Fruit fly (Drosophila melanogaster) whole organism, embryonic: Measurements from ENCODE around the gene MRG15.

Experiments used
- Asciz ChIP-seq: fragments of 200-800 bp; sonication (Bioruptor generic); optimal IDR thresholded peaks from 2 replicates; lab custom pipeline; 2017; ENCODE audit warnings: missing biosample characterization, mild to moderate bottlenecking, missing genetic modification characterization, missing genetic modification reagents
- Atf3 ChIP-seq: fragments of 200-800 bp; sonication (Bioruptor generic); optimal IDR thresholded peaks from 3 replicates; lab custom pipeline; 2016; ENCODE audit warnings: missing biosample characterization, missing genetic modification characterization
- CG1024 ChIP-seq: fragments of 200-800 bp; sonication (Bioruptor generic); IDR thresholded peaks from 2 replicates; pipeline ENCODE4 v1.3.6; 2022; ENCODE audit warnings: missing biosample characterization, missing genetic modification characterization
- CG11723 ChIP-seq: fragments of 200-800 bp; sonication (Bioruptor generic); optimal IDR thresholded peaks from 2 replicates; lab custom pipeline; 2017; ENCODE audit warnings: missing biosample characterization, mild to moderate bottlenecking, missing genetic modification characterization
- CG12219 ChIP-seq: fragments of 200-800 bp; sonication (Bioruptor generic); optimal IDR thresholded peaks from 3 replicates; lab custom pipeline; 2018; ENCODE audit warnings: missing biosample characterization, mild to moderate bottlenecking, missing genetic modification characterization
- CG1602 ChIP-seq: fragments of 200-800 bp; sonication (Bioruptor generic); optimal IDR thresholded peaks from 3 replicates; lab custom pipeline; 2016; ENCODE audit warnings: missing biosample characterization, missing genetic modification characterization
- CG17385 ChIP-seq: fragments of 200-800 bp; sonication (Bioruptor generic); optimal IDR thresholded peaks from 3 replicates; lab custom pipeline; 2018; ENCODE audit warnings: missing biosample characterization, mild to moderate bottlenecking, missing genetic modification characterization
- CG17802 ChIP-seq: fragments of 200-800 bp; sonication (Bioruptor generic); optimal IDR thresholded peaks from 2 replicates; lab custom pipeline; 2018; ENCODE audit warnings: missing biosample characterization, mild to moderate bottlenecking, missing genetic modification characterization, moderate library complexity
- CG17829 ChIP-seq: fragments of 200-800 bp; optimal IDR thresholded peaks from 2 replicates; lab custom pipeline; 2019; ENCODE audit warnings: missing biosample characterization, mild to moderate bottlenecking, missing genetic modification characterization, moderate library complexity
- CG2129 ChIP-seq: fragments of 200-800 bp; sonication (Bioruptor generic); IDR thresholded peaks from 2 replicates; pipeline ENCODE4 v1.3.6; 2022; ENCODE audit warnings: missing biosample characterization, missing genetic modification characterization; ENCODE audit not compliant: partially characterized antibody
- CG2202 ChIP-seq: fragments of 200-800 bp; sonication (Bioruptor generic); optimal IDR thresholded peaks from 2 replicates; lab custom pipeline; 2018; ENCODE audit warnings: missing biosample characterization, mild to moderate bottlenecking, missing genetic modification characterization
- CG32532 ChIP-seq: fragments of 200-800 bp; sonication (Bioruptor generic); IDR thresholded peaks from 2 replicates; pipeline ENCODE4 v1.3.6; 2022; ENCODE audit warnings: missing biosample characterization, missing genetic modification characterization
- CG9817 ChIP-seq: fragments of 200-800 bp; sonication (Bioruptor generic); optimal IDR thresholded peaks from 2 replicates; lab custom pipeline; 2018; ENCODE audit warnings: missing biosample characterization, mild to moderate bottlenecking, missing genetic modification characterization, moderate library complexity
- CG9876 ChIP-seq: fragments of 200-800 bp; sonication (Bioruptor generic); optimal IDR thresholded peaks from 2 replicates; lab custom pipeline; 2016; ENCODE audit warnings: missing biosample characterization, missing genetic modification characterization
- CTCF ChIP-seq: fragments of 200-800 bp; sonication (Bioruptor generic); optimal IDR thresholded peaks from 2 replicates; lab custom pipeline; 2017; ENCODE audit warnings: missing biosample characterization, mild to moderate bottlenecking, missing genetic modification characterization, moderate library complexity
- Dbx ChIP-seq: fragments of 200-800 bp; sonication (Bioruptor generic); IDR thresholded peaks from 3 replicates; pipeline ENCODE4 v1.3.6; 2022; ENCODE audit warnings: missing biosample characterization, missing genetic modification characterization
- Dfd ChIP-seq, 2 experiments: fragments of >200 bp; optimal IDR thresholded peaks; 2 replicates each; lab custom pipeline; 2017; ENCODE audit warnings: missing biosample characterization in 2 of 2, missing genetic modification characterization in 2 of 2
- E2f1 ChIP-seq: fragments of 200-800 bp; sonication (Bioruptor generic); IDR thresholded peaks from 2 replicates; pipeline ENCODE4 v1.3.6; 2022; ENCODE audit warnings: missing biosample characterization, missing genetic modification characterization
- HLHmδ ChIP-seq: fragments of 200-800 bp; sonication (Bioruptor generic); optimal IDR thresholded peaks from 2 replicates; lab custom pipeline; 2018; ENCODE audit warnings: missing biosample characterization, mild to moderate bottlenecking, missing genetic modification characterization, moderate library complexity
- Mes4 ChIP-seq: fragments of 200-800 bp; sonication (Bioruptor generic); optimal IDR thresholded peaks from 2 replicates; lab custom pipeline; 2016; ENCODE audit warnings: missing biosample characterization, missing genetic modification characterization
- NC2α ChIP-seq: fragments of 200-800 bp; sonication (Bioruptor generic); optimal IDR thresholded peaks from 2 replicates; lab custom pipeline; 2016; ENCODE audit warnings: missing biosample characterization, missing genetic modification characterization
- NFAT ChIP-seq: fragments of 200-800 bp; sonication (Bioruptor generic); IDR thresholded peaks from 2 replicates; pipeline ENCODE4 v1.3.6; 2022; ENCODE audit warnings: missing biosample characterization, missing genetic modification characterization
- NK7.1 ChIP-seq: fragments of 200-800 bp; sonication (Bioruptor generic); optimal IDR thresholded peaks from 3 replicates; lab custom pipeline; 2016; ENCODE audit warnings: missing biosample characterization, missing genetic modification characterization
- Nf-YA ChIP-seq: fragments of 200-800 bp; sonication (Bioruptor generic); IDR thresholded peaks from 2 replicates; pipeline ENCODE4 v1.3.6; 2022; ENCODE audit warnings: missing biosample characterization, missing genetic modification characterization
- Pdp1 ChIP-seq, 2 experiments: fragments of 200-800 bp; sonication (Bioruptor generic); optimal IDR thresholded peaks; 3 replicates each; lab custom pipeline; 2016; ENCODE audit warnings: missing biosample characterization in 2 of 2, missing genetic modification characterization in 2 of 2, mild to moderate bottlenecking in 1 of 2, moderate library complexity in 1 of 2
- Poxn ChIP-seq: fragments of 200-800 bp; sonication (Bioruptor generic); IDR thresholded peaks from 2 replicates; pipeline ENCODE4 v1.3.6; 2022; ENCODE audit warnings: missing biosample characterization, missing genetic modification characterization
- Side ChIP-seq: fragments of 200-800 bp; sonication (Bioruptor generic); optimal IDR thresholded peaks from 2 replicates; lab custom pipeline; 2016; ENCODE audit warnings: missing biosample characterization, missing genetic modification characterization
- Sin3A ChIP-seq: fragments of >200 bp; optimal IDR thresholded peaks from 2 replicates; lab custom pipeline; 2018
- Six4 ChIP-seq: fragments of 200-800 bp; sonication (Bioruptor generic); optimal IDR thresholded peaks from 2 replicates; lab custom pipeline; 2016; ENCODE audit warnings: missing biosample characterization, missing genetic modification characterization
- Vsx1 ChIP-seq: fragments of 200-800 bp; sonication (Bioruptor generic); optimal IDR thresholded peaks from 2 replicates; lab custom pipeline; 2017; ENCODE audit warnings: missing biosample characterization, mild to moderate bottlenecking, missing genetic modification characterization, missing genetic modification reagents
- amos ChIP-seq: fragments of 200-800 bp; sonication (Bioruptor generic); IDR thresholded peaks from 2 replicates; pipeline ENCODE4 v1.3.6; 2022; ENCODE audit warnings: missing biosample characterization, missing genetic modification characterization; ENCODE audit not compliant: partially characterized antibody
- chm ChIP-seq: fragments of 200-800 bp; sonication (Bioruptor generic); IDR thresholded peaks from 2 replicates; pipeline ENCODE4 v1.3.6; 2022; ENCODE audit warnings: missing biosample characterization, missing genetic modification characterization
- cwo ChIP-seq: fragments of 200-800 bp; sonication (Bioruptor generic); optimal IDR thresholded peaks from 3 replicates; lab custom pipeline; 2017; ENCODE audit warnings: missing biosample characterization, missing genetic modification characterization, mild to moderate bottlenecking, moderate library complexity, missing genetic modification reagents
- da ChIP-seq: fragments of 200-800 bp; sonication (Bioruptor generic); optimal IDR thresholded peaks from 2 replicates; lab custom pipeline; 2016; ENCODE audit warnings: missing biosample characterization, missing genetic modification characterization
- dpn ChIP-seq, 2 experiments: fragments of 200-800 bp; sonication (Bioruptor generic); optimal IDR thresholded peaks; 3 replicates each; lab custom pipeline; 2016; ENCODE audit warnings: missing biosample characterization in 2 of 2, missing genetic modification characterization in 2 of 2
- exex ChIP-seq: fragments of 200-800 bp; sonication (Bioruptor generic); optimal IDR thresholded peaks from 4 replicates; lab custom pipeline; 2018; ENCODE audit warnings: missing biosample characterization, mild to moderate bottlenecking, missing genetic modification characterization, moderate library complexity
- ftz-f1 ChIP-seq: fragments of 200-800 bp; sonication (Bioruptor generic); optimal IDR thresholded peaks from 2 replicates; lab custom pipeline; 2016; ENCODE audit warnings: missing biosample characterization, missing genetic modification characterization
- gce ChIP-seq: fragments of 200-800 bp; sonication (Bioruptor generic); IDR thresholded peaks from 3 replicates; pipeline ENCODE4 v1.3.6; 2022; ENCODE audit warnings: missing biosample characterization, missing genetic modification characterization
- gem ChIP-seq: fragments of 200-800 bp; sonication (Bioruptor generic); optimal IDR thresholded peaks from 2 replicates; lab custom pipeline; 2019; ENCODE audit warnings: missing biosample characterization, mild to moderate bottlenecking, missing genetic modification characterization, moderate library complexity
- hb ChIP-seq: fragments of 200-800 bp; sonication (Bioruptor generic); IDR thresholded peaks from 3 replicates; pipeline ENCODE4 v1.3.6; 2022; ENCODE audit warnings: missing biosample characterization, missing genetic modification characterization; ENCODE audit not compliant: partially characterized antibody
- hkb ChIP-seq, 2 experiments: fragments of 200-800 bp in 1 of 2; fragments of >200 bp in 1 of 2; sonication (Bioruptor generic) in 1 of 2; IDR thresholded peaks in 1 of 2; optimal IDR thresholded peaks in 1 of 2; 2 replicates each; pipeline versions ENCODE4 v1.3.6 to Lab custom; 2017 to 2022; ENCODE audit warnings: missing biosample characterization in 1 of 2, missing genetic modification characterization in 1 of 2
- otp ChIP-seq: fragments of 200-800 bp; sonication (Bioruptor generic); IDR thresholded peaks from 3 replicates; pipeline ENCODE4, ENCODE4 v1.3.6; 2022; ENCODE audit warnings: missing biosample characterization, missing genetic modification characterization
- p53 ChIP-seq: fragments of 200-800 bp; sonication (Bioruptor generic); optimal IDR thresholded peaks from 2 replicates; lab custom pipeline; 2016; ENCODE audit warnings: missing biosample characterization, missing genetic modification characterization
- peb ChIP-seq: fragments of 200-800 bp; sonication (Bioruptor generic); IDR thresholded peaks from 2 replicates; pipeline ENCODE4 v1.3.6; 2022; ENCODE audit warnings: missing biosample characterization, missing genetic modification characterization
- pita ChIP-seq: fragments of 200-800 bp; sonication (Bioruptor generic); optimal IDR thresholded peaks from 2 replicates; lab custom pipeline; 2017; ENCODE audit warnings: missing biosample characterization, mild to moderate bottlenecking, missing genetic modification characterization
- repo ChIP-seq: fragments of 200-800 bp; sonication (Bioruptor generic); optimal IDR thresholded peaks from 2 replicates; lab custom pipeline; 2016; ENCODE audit warnings: missing biosample characterization, missing genetic modification characterization
- row ChIP-seq: fragments of 200-800 bp; sonication (Bioruptor generic); IDR thresholded peaks from 3 replicates; pipeline ENCODE4 v1.3.6; 2022; ENCODE audit warnings: missing biosample characterization, missing genetic modification characterization
- sens ChIP-seq: fragments of 200-800 bp; sonication (Bioruptor generic); peaks from one replicate; lab custom pipeline; 2016; ENCODE audit warnings: missing biosample characterization, missing genetic modification characterization
- slp2 ChIP-seq: fragments of 200-800 bp; sonication (Bioruptor generic); optimal IDR thresholded peaks from 2 replicates; lab custom pipeline; 2016; ENCODE audit warnings: missing biosample characterization, missing genetic modification characterization
- stc ChIP-seq: fragments of 200-800 bp; sonication (Bioruptor generic); IDR thresholded peaks from 2 replicates; pipeline ENCODE4 v1.3.6; 2022; ENCODE audit warnings: missing biosample characterization, missing genetic modification characterization
- sug ChIP-seq: fragments of 200-800 bp; optimal IDR thresholded peaks from 2 replicates; lab custom pipeline; 2019; ENCODE audit warnings: missing biosample characterization, mild to moderate bottlenecking, missing genetic modification characterization, moderate library complexity
- toy ChIP-seq: fragments of 200-800 bp; sonication (Bioruptor generic); IDR thresholded peaks from 2 replicates; pipeline ENCODE4 v1.3.6; 2022; ENCODE audit warnings: missing biosample characterization, missing genetic modification characterization
- zf30C ChIP-seq: fragments of 200-800 bp; sonication (Bioruptor generic); optimal IDR thresholded peaks from 3 replicates; lab custom pipeline; 2018; ENCODE audit warnings: missing biosample characterization, mild to moderate bottlenecking, missing genetic modification characterization

The MRG15 gene

DNA sequence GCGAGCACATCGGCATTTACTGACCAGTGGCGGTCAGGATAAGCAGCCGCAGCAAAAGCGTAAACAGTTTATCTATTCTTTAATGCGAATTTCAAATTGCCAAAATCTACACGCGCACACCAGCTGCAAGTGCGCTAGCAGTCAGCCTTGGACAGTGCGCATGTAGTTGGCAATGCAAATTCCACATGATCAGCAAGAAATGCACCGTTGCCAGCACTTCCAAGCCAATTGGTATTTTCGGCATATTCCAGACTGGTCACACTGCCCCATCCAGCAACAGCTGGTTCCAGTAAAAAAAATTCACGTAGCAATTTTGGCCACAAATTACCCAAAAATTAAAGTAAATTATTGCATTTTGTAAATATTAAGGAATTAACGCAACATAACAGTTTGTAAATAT is 9.9 kb upstream of the MRG15 start (continued):
- TF ChIP-seq Poxn (no peak), NC2α (GFP tag; lab: Kevin White, UChicago) (no peak), sens (GFP tag; lab: Kevin White, UChicago) (peak; percentile 64), amos (GFP tag; lab: Robert Waterston, UW) (no peak), CG9817 (tag; lab: Kevin White, UChicago) (no peak), slp2 (GFP tag; lab: Kevin White, UChicago) (no peak), Dbx (GFP tag; lab: Robert Waterston, UW) (no peak), CG1024 (GFP tag; lab: Robert Waterston, UW) (no peak), toy (no peak), otp (no peak), dpn (GFP tag; optimal IDR thresholded peaks at IDR 0.05; lab: Kevin White, UChicago) (peak; percentile 34 to 39), CG32532 (GFP tag; lab: Robert Waterston, UW) (no peak), Asciz (GFP tag; lab: Kevin White, UChicago) (no peak), Side (GFP tag; lab: Kevin White, UChicago) (no peak), Nf-YA (no peak), Vsx1 (GFP tag; lab: Kevin White, UChicago) (no peak), Sin3A (peak; percentile 96), hkb (optimal IDR thresholded peaks at IDR 0.05; lab: Kevin White, UChicago) (peak; percentile 8), hkb (GFP tag; IDR thresholded peaks at IDR 0.05; lab: Robert Waterston, UW) (no peak), row (GFP tag; lab: Robert Waterston, UW) (no peak), stc (GFP tag; lab: Robert Waterston, UW) (no peak), zf30C (GFP tag; lab: Kevin White, UChicago) (peak; percentile 23), CG9876 (GFP tag; lab: Kevin White, UChicago) (no peak), sug (peak; percentile 38), hb (no peak), Atf3 (GFP tag; lab: Kevin White, UChicago) (no peak), CG1602 (GFP tag; lab: Kevin White, UChicago) (no peak), NK7.1 (no peak), CG17829 (peak; percentile 54), CG17385 (GFP tag; lab: Kevin White, UChicago) (no peak), ftz-f1 (GFP tag; lab: Kevin White, UChicago) (peak; percentile 41), CG11723 (GFP tag; lab: Kevin White, UChicago) (no peak), CG12219 (GFP tag; lab: Kevin White, UChicago) (no peak), cwo (GFP tag; lab: Kevin White, UChicago) (no peak), gce (GFP tag; lab: Robert Waterston, UW) (no peak), CG2202 (no peak), peb (GFP tag; lab: Robert Waterston, UW) (no peak), chm (GFP tag; lab: Robert Waterston, UW) (no peak), Six4 (GFP tag; lab: Kevin White, UChicago) (no peak), CG2129 (GFP tag; lab: Robert Waterston, UW) (no peak), da (GFP tag; lab: Kevin White, UChicago) (no peak), exex (tag; lab: Kevin White, UChicago) (no peak), E2f1 (GFP tag; lab: Robert Waterston, UW) (no peak), Dfd (GFP tag; optimal IDR thresholded peaks at IDR 0.05; lab: Kevin White, UChicago) (no peak), pita (GFP tag; lab: Kevin White, UChicago) (no peak), CG17802 (tag; lab: Kevin White, UChicago) (no peak), CTCF (GFP tag; lab: Kevin White, UChicago) (peak; percentile 52), p53 (GFP tag; lab: Kevin White, UChicago) (peak; percentile 5), Mes4 (GFP tag; lab: Kevin White, UChicago) (no peak), NFAT (no peak), gem (no peak), HLHmδ (peak; percentile 16), repo (GFP tag; lab: Kevin White, UChicago) (no peak), Pdp1 (GFP tag; optimal IDR thresholded peaks at IDR 0.05; lab: Kevin White, UChicago) (peak in 1 of 2 experiments; percentile 54)
